Fruit fly (Drosophila melanogaster): Measurements from ENCODE around the gene CG14931.

Gene CG14931

DNA sequence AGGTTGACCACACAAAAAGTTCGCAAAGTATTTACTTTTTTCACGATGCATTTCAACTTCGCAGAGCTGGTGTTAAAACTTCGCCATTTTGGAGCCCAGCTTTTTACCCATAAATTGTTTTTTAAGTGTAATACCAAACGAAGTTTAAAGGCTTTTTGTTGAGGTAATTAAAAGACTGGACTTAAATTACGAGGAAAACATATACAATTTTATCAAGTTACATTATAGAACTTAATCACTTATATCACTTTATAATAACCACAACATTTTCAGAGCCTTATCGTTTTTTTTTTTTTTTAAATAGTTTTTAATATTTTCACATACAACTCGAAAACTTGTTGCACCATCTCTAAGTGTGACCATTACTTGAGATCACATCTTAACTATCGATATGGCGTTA is at the start of gene CG14931:
TSS of gene CG14931 (plus strand) at position 301 of the 400 bp plus-strand sequence.
- TF ChIP-seq Hr78 (GFP tag; optimal IDR thresholded peaks at IDR 0.05) (no peak), Dfd (GFP tag; optimal IDR thresholded peaks at IDR 0.05) (no peak), Jra (GFP tag; optimal IDR thresholded peaks at IDR 0.05) (no peak), Hnf4 (GFP tag; optimal IDR thresholded peaks at IDR 0.05) (no peak)

DNA sequence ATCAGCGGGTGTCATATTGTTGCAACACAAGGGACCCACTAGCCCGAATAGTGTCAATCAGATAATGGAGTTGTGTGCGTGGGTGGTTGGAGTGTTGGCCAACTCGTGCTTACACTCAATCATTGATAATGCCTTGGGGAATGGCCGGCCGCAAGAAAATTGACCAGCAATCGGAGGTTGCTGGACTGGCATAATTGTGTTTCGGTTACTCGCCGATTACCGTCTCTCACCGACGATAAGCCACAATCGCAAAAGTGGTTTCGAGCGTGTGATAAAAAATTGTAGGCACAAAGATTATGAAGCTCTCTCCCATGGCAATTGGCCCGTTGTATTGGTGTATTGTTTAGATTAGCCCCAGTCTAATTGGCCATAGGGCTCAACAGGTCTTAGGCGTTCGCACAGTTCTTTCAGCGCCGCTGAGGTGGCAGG is 49.6 kb upstream of the CG14931 start, which contains the start of gene Vha100-5:
TSS of gene Vha100-5 (plus strand) at position 395 of the 429 bp plus-strand sequence.
- TF ChIP-seq CG32264 (GFP tag; optimal IDR thresholded peaks at IDR 0.05) = no peak
- no peak for TF ChIP-seq Hr83 (GFP tag; optimal IDR thresholded peaks at IDR 0.05; ENCODE audit: poor library complexity, severe bottlenecking)
- TF ChIP-seq woc (GFP tag; optimal IDR thresholded peaks at IDR 0.05) = no peak
- no peak for TF ChIP-seq OdsH (GFP tag; optimal IDR thresholded peaks at IDR 0.05)
- TF ChIP-seq h (GFP tag; optimal IDR thresholded peaks at IDR 0.05) = peak; percentile 10
- TF ChIP-seq dsf (GFP tag; optimal IDR thresholded peaks at IDR 0.05; ENCODE audit: borderline replicate concordance) = no peak
- peak; percentile 3 for TF ChIP-seq Rel (GFP tag; optimal IDR thresholded peaks at IDR 0.05)
- TF ChIP-seq Rel (tag; optimal IDR thresholded peaks at IDR 0.05) = no peak
- TF ChIP-seq HLH106 (tag; optimal IDR thresholded peaks at IDR 0.05) = no peak
- no peak for TF ChIP-seq Sp1 (GFP tag; optimal IDR thresholded peaks at IDR 0.05)
- peak; percentile 54 for TF ChIP-seq Vsx2 (GFP tag; optimal IDR thresholded peaks at IDR 0.05; ENCODE audit: partially characterized antibody)
- TF ChIP-seq ey (GFP tag; optimal IDR thresholded peaks at IDR 0.05) = no peak
- TF ChIP-seq Dfd (GFP tag; optimal IDR thresholded peaks at IDR 0.05) = no peak
- TF ChIP-seq Abd-B (GFP tag; optimal IDR thresholded peaks at IDR 0.05) = no peak
- TF ChIP-seq GATAd (GFP tag; optimal IDR thresholded peaks at IDR 0.05) = no peak
- TF ChIP-seq Mio (GFP tag; optimal IDR thresholded peaks at IDR 0.05) = no peak

DNA sequence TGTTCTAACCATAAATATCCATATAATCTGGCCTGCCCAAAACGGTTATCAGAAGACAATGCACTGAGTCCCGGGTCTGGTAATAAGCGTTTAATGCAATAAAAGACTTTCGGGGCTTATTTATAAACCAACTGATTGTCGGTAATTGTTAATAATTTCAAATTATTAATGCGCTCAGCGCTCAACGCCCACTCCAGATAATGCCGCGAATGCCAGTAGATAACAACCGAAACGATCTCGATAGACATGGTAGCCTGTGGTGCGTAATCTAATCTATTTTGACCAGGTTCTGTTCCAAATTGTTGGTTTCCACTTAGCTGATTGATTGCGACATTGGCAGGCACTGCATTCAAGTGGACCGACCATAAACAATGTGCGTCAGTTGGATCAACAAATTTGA is 47.5 kb upstream of the CG14931 start:
- TF ChIP-seq sage (GFP tag; optimal IDR thresholded peaks at IDR 0.05) (no peak), CrebA (GFP tag; optimal IDR thresholded peaks at IDR 0.05; ENCODE audit: borderline replicate concordance) (peak; percentile 42), N (GFP tag; optimal IDR thresholded peaks at IDR 0.05) (no peak), Myc (optimal IDR thresholded peaks at IDR 0.05) (no peak), HLH106 (tag; optimal IDR thresholded peaks at IDR 0.05) (no peak), Rel (GFP tag; optimal IDR thresholded peaks at IDR 0.05) (no peak), Rel (tag; optimal IDR thresholded peaks at IDR 0.05) (peak; percentile 2), Hnf4 (GFP tag; optimal IDR thresholded peaks at IDR 0.05) (no peak), h (GFP tag; optimal IDR thresholded peaks at IDR 0.05) (peak; percentile 68), sv (GFP tag; optimal IDR thresholded peaks at IDR 0.05) (no peak)

DNA sequence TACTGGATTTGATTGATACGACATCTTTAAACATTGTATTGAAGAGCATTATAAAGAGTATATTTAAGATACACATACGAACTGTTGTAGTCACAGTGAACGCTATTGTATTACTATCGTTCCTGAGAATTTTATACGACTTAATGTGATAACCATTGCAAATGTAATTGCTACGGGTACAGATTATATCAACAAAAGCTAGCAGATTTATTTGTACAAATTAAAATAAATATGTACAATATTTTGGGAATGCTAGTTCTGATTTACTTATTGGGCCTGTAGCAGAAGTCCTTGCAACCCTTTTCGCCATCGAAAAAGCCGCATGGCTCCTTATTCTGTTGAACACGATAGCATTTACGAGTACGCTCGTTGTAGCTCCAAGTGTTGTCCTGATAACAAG is 34.7 kb upstream of the CG14931 start, which contains the start of gene CG42470:
TSS of gene CG42470 (minus strand) at position 101 of the 400 bp plus-strand sequence.
- TF ChIP-seq Rel (GFP tag; optimal IDR thresholded peaks at IDR 0.05) = no peak
- TF ChIP-seq Rel (tag; optimal IDR thresholded peaks at IDR 0.05) = no peak
- TF ChIP-seq GATAd (GFP tag; optimal IDR thresholded peaks at IDR 0.05) = no peak
- TF ChIP-seq Hr83 (GFP tag; optimal IDR thresholded peaks at IDR 0.05; ENCODE audit: poor library complexity, severe bottlenecking) = no peak
- TF ChIP-seq Myc (optimal IDR thresholded peaks at IDR 0.05) = no peak
- TF ChIP-seq Vsx2 (GFP tag; optimal IDR thresholded peaks at IDR 0.05; ENCODE audit: partially characterized antibody) = no peak
- TF ChIP-seq dmrt93B (GFP tag; optimal IDR thresholded peaks at IDR 0.05) = no peak
- no peak for TF ChIP-seq lola (GFP tag; optimal IDR thresholded peaks at IDR 0.05)
- no peak for TF ChIP-seq woc (GFP tag; optimal IDR thresholded peaks at IDR 0.05)
- TF ChIP-seq Mio (GFP tag; optimal IDR thresholded peaks at IDR 0.05) = no peak
- TF ChIP-seq CG9705 (GFP tag; optimal IDR thresholded peaks at IDR 0.05) = no peak
- TF ChIP-seq rgr (GFP tag; optimal IDR thresholded peaks at IDR 0.05) = no peak
- no peak for TF ChIP-seq N (GFP tag; optimal IDR thresholded peaks at IDR 0.05)

DNA sequence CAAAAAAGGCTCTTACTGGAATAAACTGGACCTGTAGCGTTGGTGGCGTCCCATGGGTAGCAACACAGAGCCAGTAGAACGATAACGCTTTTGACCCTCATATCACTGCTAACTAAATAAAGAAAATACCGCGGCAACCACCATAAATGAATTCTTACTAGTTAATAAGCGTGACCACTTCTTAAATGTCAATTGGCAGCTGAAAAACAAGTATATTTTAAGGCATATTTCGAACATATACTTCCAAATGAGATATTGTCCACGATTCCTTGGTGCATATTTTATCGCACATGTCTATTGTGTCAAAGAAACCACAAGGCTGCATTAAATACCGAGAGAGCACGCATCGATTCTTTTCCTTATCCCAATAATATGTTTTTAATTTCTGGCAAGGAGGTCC is 34.2 kb upstream of the CG14931 start, which contains the start of gene CG42471:
TSS of gene CG42471 (minus strand) at position 101 of the 400 bp plus-strand sequence.
- TF ChIP-seq tai (GFP tag; optimal IDR thresholded peaks at IDR 0.05) (no peak), rgr (GFP tag; optimal IDR thresholded peaks at IDR 0.05) (no peak), Hr83 (GFP tag; optimal IDR thresholded peaks at IDR 0.05; ENCODE audit: poor library complexity, severe bottlenecking) (no peak), ey (GFP tag; optimal IDR thresholded peaks at IDR 0.05) (no peak), usp (GFP tag; optimal IDR thresholded peaks at IDR 0.05) (no peak), sv (GFP tag; optimal IDR thresholded peaks at IDR 0.05) (no peak), Vsx2 (GFP tag; optimal IDR thresholded peaks at IDR 0.05; ENCODE audit: partially characterized antibody) (no peak), br (GFP tag; optimal IDR thresholded peaks at IDR 0.05) (no peak), pan (optimal IDR thresholded peaks at IDR 0.05) (no peak), N (GFP tag; optimal IDR thresholded peaks at IDR 0.05) (no peak), sage (GFP tag; optimal IDR thresholded peaks at IDR 0.05) (no peak), Mio (GFP tag; optimal IDR thresholded peaks at IDR 0.05) (no peak), HLH106 (tag; optimal IDR thresholded peaks at IDR 0.05) (no peak)
